Worm (Caenorhabditis elegans): ENCODE results near the gene F29B9.5.

The F29B9.5 gene

DNA sequence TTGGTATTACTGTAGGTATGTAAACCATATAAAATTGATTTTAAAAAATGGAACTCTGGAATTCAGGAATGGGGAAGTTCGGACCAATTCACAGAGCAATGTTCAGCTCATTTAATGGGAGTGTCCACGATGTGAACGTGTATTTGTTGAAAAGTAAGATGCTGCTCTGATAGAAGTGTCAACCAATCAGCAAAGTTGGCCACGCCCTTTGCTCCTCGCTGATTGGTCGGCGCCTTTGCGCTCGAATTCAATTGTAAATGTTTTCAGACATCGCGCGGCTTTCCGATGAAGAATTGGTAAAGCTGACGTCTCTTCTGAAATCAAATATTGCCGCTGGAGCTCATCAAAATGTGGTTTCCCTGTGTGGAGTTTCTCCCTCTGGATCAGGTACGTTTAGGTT, 30.9 kb downstream of the F29B9.5 start:
- TF ChIP-seq hlh-1 (tag; optimal IDR thresholded peaks at IDR 0.05) (no peak), mls-2 (tag; optimal IDR thresholded peaks at IDR 0.05) (no peak), ham-2 (GFP tag; optimal IDR thresholded peaks at IDR 0.05) (no peak), ceh-43 (GFP tag; optimal IDR thresholded peaks at IDR 0.05) (no peak), nhr-12 (tag; optimal IDR thresholded peaks at IDR 0.05) (no peak), cnd-1 (tag; optimal IDR thresholded peaks at IDR 0.05) (no peak), ceh-83 (GFP tag; optimal IDR thresholded peaks at IDR 0.05) (no peak), mep-1 (tag; optimal IDR thresholded peaks at IDR 0.05) (no peak), mab-5 (tag; optimal IDR thresholded peaks at IDR 0.05) (no peak), nhr-28 (tag; optimal IDR thresholded peaks at IDR 0.05) (no peak)

DNA sequence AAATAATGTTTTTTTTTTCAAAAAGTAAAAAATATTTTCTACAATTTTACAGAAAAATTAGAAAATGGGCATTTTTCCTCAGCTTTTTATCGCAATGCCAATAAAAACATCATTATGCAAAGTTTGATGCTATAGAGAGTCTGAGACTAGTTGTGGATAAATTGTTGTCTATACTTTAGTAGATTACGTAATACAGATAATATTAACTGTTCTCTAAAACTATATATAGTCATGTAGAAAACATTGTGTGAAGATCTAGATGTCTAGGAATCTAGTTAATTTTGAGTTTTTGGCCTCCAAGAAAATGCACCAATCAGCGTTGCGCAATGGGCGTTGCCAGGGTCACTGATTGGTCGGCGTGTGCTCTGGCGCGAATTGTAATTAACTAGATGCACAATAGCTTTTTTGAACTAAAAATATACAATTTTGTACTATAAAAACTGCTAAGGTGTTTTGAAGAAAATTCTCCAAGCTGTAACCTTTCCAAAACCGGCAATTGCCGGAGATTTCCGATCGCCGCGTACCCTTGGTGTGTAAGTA, 34.1 kb downstream of the F29B9.5 start:
- TF ChIP-seq ceh-83 (GFP tag; optimal IDR thresholded peaks at IDR 0.05) (no peak), tbx-8 (GFP tag; optimal IDR thresholded peaks at IDR 0.05) (no peak), zip-8 (tag; optimal IDR thresholded peaks at IDR 0.05) (peak; percentile 52), mab-5 (tag; optimal IDR thresholded peaks at IDR 0.05) (no peak)

DNA sequence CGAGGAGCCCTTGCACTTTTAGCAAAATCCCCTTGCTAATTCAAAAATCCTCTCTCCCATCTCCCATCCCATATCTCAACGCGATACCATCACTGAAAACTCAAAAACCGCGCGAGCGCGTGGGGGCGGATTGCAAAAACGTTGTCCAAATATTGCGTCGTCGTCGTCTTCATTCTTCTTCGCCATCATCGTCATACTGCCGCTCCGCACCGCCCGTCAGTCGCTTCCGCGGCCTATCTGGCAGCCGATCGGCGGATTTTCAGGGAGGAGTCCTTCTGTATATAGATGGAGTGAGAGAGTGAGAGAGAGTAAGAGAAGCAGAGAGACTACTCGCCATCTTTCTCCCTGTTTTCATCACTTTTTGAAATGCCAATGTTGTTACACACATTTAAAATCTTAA, 34.7 kb downstream of the F29B9.5 start:
- TF ChIP-seq ham-2 (GFP tag; optimal IDR thresholded peaks at IDR 0.05) = peak; percentile 29
- no peak for TF ChIP-seq snpc-4 (tag; optimal IDR thresholded peaks at IDR 0.05)

DNA sequence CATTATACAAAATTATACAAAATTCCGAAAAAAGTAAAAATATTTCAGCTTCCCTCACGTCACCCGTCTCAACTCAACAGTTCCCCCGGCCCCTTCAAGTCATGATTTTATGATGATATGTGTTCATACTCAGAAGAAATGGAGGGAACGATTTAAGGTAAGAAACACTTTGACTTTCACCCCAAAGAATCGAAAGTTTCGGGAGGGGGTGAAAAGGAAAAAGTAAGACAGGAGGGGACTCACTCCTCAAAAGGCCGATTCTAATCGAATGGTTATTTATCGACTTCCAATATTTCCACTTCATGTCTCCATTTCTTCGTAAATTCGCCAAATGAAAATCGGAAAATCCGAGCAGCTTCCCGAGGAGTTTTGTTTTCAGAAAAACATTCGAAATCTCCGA, 36.0 kb downstream of the F29B9.5 start, which contains the start of gene bus-4:
bus-4 (plus strand) TSS at position 49 of the 400 bp plus-strand sequence.
- TF ChIP-seq M03D4.4 (tag; optimal IDR thresholded peaks at IDR 0.05) (no peak), blmp-1 (tag; optimal IDR thresholded peaks at IDR 0.05) (peak; percentile 11), tbx-8 (GFP tag; optimal IDR thresholded peaks at IDR 0.05) (no peak), ham-2 (GFP tag; optimal IDR thresholded peaks at IDR 0.05) (no peak), nhr-2 (tag; optimal IDR thresholded peaks at IDR 0.05) (no peak), elt-1 (tag; optimal IDR thresholded peaks at IDR 0.05; ENCODE audit: borderline replicate concordance, insufficient read depth) (no peak), lin-13 (tag; optimal IDR thresholded peaks at IDR 0.05) (no peak)

DNA sequence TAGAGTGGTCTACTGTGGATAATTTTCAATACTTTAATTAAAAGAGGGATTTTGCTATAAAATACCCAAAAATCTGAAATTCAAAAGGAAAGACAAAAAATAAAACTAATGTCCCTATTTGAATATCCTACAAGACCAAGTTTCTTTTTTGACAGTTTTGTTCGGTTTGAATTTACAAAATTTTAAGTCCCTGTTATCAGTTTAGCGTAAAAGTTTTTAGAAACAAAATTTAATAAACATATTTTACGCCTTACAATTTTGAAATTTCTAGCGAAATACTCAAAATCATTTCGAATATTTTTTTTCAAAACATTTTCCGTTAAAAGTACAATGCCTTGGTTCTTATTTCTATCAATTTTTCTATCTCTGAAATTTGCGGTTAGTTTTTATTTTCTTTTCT, 40.2 kb downstream of the F29B9.5 start, which contains the start of gene spe-51:
spe-51 (plus strand) TSS at position 301 of the 400 bp plus-strand sequence.
- TF ChIP-seq cnd-1 (tag; optimal IDR thresholded peaks at IDR 0.05) = no peak
- TF ChIP-seq elt-1 (tag; optimal IDR thresholded peaks at IDR 0.05; ENCODE audit: borderline replicate concordance, insufficient read depth) = no peak
- no peak for TF ChIP-seq ztf-11 (tag; optimal IDR thresholded peaks at IDR 0.05)
- no peak for TF ChIP-seq sptf-1 (tag; optimal IDR thresholded peaks at IDR 0.05)
- TF ChIP-seq zip-8 (tag; optimal IDR thresholded peaks at IDR 0.05) = no peak
- TF ChIP-seq lin-32 (GFP tag; optimal IDR thresholded peaks at IDR 0.05) = no peak
- no peak for TF ChIP-seq unc-39 (tag; optimal IDR thresholded peaks at IDR 0.05)
- no peak for TF ChIP-seq mab-5 (tag; optimal IDR thresholded peaks at IDR 0.05)
- TF ChIP-seq nhr-237 (tag; optimal IDR thresholded peaks at IDR 0.05) = no peak

All from whole organism, mixed stage, embryonic.